Fruit fly (Drosophila melanogaster): Measurements from ENCODE around the gene Atg16.

The Atg16 gene

DNA sequence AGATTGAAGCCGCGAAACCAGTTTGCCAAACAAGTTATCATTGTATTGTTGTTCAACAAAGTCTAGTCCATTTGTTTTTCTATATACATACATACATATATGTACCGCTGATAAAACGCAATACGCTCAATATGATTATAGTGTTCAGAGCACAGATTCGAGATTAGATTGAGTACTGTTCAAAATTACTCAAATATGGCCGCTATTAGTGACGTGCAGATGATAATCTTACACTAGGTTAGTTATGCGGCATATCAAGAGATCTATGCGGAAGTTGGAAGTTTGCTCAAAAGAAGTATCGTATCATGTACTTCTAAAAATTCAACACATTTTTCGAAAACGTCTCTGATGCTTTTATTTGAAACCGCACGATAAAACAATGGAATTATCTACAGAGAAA is 33.0 kb upstream of the Atg16 start (continued):
- TF ChIP-seq CG8924 (tag; optimal IDR thresholded peaks at IDR 0.05), result peak; percentile 21
- no peak for TF ChIP-seq CG10431 (GFP tag; optimal IDR thresholded peaks at IDR 0.05)
- no peak for TF ChIP-seq toy (GFP tag; IDR thresholded peaks at IDR 0.05)
- no peak for TF ChIP-seq CG7745 (tag; optimal IDR thresholded peaks at IDR 0.05)
- no peak for TF ChIP-seq CG4730 (GFP tag; IDR thresholded peaks at IDR 0.05)
- peak in 1 of 2 experiments; percentile 36 for TF ChIP-seq Eip74EF (GFP tag; optimal IDR thresholded peaks at IDR 0.05)
- no peak for TF ChIP-seq pum (GFP tag; optimal IDR thresholded peaks at IDR 0.05)
- TF ChIP-seq cwo (GFP tag; optimal IDR thresholded peaks at IDR 0.05), result no peak
- no peak for TF ChIP-seq CG15073 (GFP tag; optimal IDR thresholded peaks at IDR 0.05)
- no peak for TF ChIP-seq gem (tag; optimal IDR thresholded peaks at IDR 0.05)
- TF ChIP-seq CG32767 (GFP tag; IDR thresholded peaks at IDR 0.05), result no peak
- TF ChIP-seq CG17568 (GFP tag; optimal IDR thresholded peaks at IDR 0.05), result no peak
- TF ChIP-seq exex (tag; optimal IDR thresholded peaks at IDR 0.05), result peak; percentile 64
- peak; percentile 33; the same call in 1 of the 3 replicates for TF ChIP-seq CG34224 (GFP tag; IDR thresholded peaks at IDR 0.05; ENCODE audit: partially characterized antibody)
- TF ChIP-seq Dbx (GFP tag; IDR thresholded peaks at IDR 0.05), result no peak
- TF ChIP-seq bab2 (GFP tag; optimal IDR thresholded peaks at IDR 0.05), result no peak
- no peak for TF ChIP-seq Jarid2 (GFP tag; optimal IDR thresholded peaks at IDR 0.05)
- peak; percentile 25 for TF ChIP-seq CG13296 (GFP tag; optimal IDR thresholded peaks at IDR 0.05)
- no peak for TF ChIP-seq kah (GFP tag; optimal IDR thresholded peaks at IDR 0.05)
- no peak for TF ChIP-seq Hmr (GFP tag; optimal IDR thresholded peaks at IDR 0.05)
- TF ChIP-seq ERR (GFP tag; optimal IDR thresholded peaks at IDR 0.05), result no peak
- no peak for TF ChIP-seq Scr (GFP tag; IDR thresholded peaks at IDR 0.05; ENCODE audit: partially characterized antibody)

DNA sequence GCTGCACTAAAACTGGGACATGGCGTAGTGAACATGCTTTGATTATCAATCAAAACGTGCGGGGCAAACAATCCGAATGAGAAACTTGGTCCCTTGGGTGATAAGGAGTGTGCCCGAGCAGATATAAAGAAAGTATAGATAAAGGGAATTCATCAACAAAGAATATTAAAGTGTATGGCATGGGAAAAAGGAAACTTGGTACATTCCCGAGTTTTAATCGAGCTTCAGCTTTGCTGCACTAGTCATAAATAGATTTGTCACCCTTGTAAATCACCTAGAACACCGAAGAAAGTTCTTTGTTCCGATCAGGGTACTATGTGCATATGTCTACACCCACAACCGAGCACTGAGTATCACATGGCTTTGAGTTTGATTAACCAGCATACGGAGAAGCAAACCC is 32.6 kb upstream of the Atg16 start:
- no peak for TF ChIP-seq Pdp1 (GFP tag; optimal IDR thresholded peaks at IDR 0.05)
- no peak for TF ChIP-seq schlank (tag; optimal IDR thresholded peaks at IDR 0.05)
- no peak for TF ChIP-seq Drgx (GFP tag; IDR thresholded peaks at IDR 0.05)
- no peak for TF ChIP-seq CG17328 (GFP tag; IDR thresholded peaks at IDR 0.05)
- TF ChIP-seq fd102C (GFP tag; optimal IDR thresholded peaks at IDR 0.05), result no peak
- TF ChIP-seq prd (optimal IDR thresholded peaks at IDR 0.05), result no peak
- no peak for TF ChIP-seq prd (GFP tag; IDR thresholded peaks at IDR 0.05)
- TF ChIP-seq emc (GFP tag; optimal IDR thresholded peaks at IDR 0.05), result no peak

DNA sequence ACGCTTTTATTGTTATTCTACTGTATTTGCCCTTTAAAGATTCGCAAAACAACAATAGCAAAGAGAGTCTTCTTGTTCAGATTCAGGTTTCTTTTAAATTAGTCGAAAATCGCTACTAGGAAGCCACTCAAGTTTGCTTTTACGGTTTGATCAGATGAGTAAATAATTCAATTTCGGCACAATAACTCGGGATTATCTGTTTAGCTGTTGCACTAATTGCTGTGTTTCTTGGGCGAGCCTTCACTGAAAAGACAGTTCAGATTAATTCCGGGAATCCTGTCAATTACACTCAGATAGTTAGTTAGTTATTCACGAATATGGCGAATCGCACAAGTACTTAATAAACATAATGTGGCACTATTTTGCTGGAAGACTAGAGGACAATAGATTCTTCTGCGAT is 31.8 kb upstream of the Atg16 start:
- TF ChIP-seq CG12071 (GFP tag; optimal IDR thresholded peaks at IDR 0.05) (peak; percentile 12), Hand (GFP tag; optimal IDR thresholded peaks at IDR 0.05) (peak; percentile 31), caup (GFP tag; optimal IDR thresholded peaks at IDR 0.05; ENCODE audit: severe bottlenecking) (peak; percentile 14), CG5953 (GFP tag; IDR thresholded peaks at IDR 0.05) (no peak), Eip74EF (GFP tag; optimal IDR thresholded peaks at IDR 0.05) (peak in 1 of 2 experiments; percentile 7), tx (GFP tag; optimal IDR thresholded peaks at IDR 0.05) (no peak), Hmr (GFP tag; optimal IDR thresholded peaks at IDR 0.05) (peak; percentile 45), CG2678 (tag; optimal IDR thresholded peaks at IDR 0.05) (peak; percentile 29), CG18599 (GFP tag; optimal IDR thresholded peaks at IDR 0.05) (peak; percentile 60), lab (GFP tag; optimal IDR thresholded peaks at IDR 0.05) (peak; percentile 43), sens (GFP tag) (peak; percentile 3), BtbVII (GFP tag; optimal IDR thresholded peaks at IDR 0.05) (peak; percentile 48), CG3281 (GFP tag; optimal IDR thresholded peaks at IDR 0.05) (peak; percentile 5), Med (GFP tag) (peak; percentile 16), Meics (GFP tag; optimal IDR thresholded peaks at IDR 0.05) (peak; percentile 2), HHEX (GFP tag; optimal IDR thresholded peaks at IDR 0.05) (peak; percentile 15), klu (GFP tag; IDR thresholded peaks at IDR 0.05) (no peak), CG1233 (GFP tag; optimal IDR thresholded peaks at IDR 0.05) (no peak), Six4 (GFP tag; optimal IDR thresholded peaks at IDR 0.05) (no peak), CG13296 (GFP tag; optimal IDR thresholded peaks at IDR 0.05) (peak; percentile 14), CG6854 (GFP tag; optimal IDR thresholded peaks at IDR 0.05) (peak; percentile 18), CG31365 (tag; optimal IDR thresholded peaks at IDR 0.05) (peak; percentile 11)

Measured in whole organism, embryonic.